Fruit fly (Drosophila melanogaster): ENCODE measurements around the gene Dd.

The Dd gene

dm6 chrX:21345036-21345500, 21.3 kb upstream of the Dd start, which contains the start of gene dod (continued):
- TF ChIP-seq schlank (tag; optimal IDR thresholded peaks at IDR 0.05) (no peak), CG30020 (tag; optimal IDR thresholded peaks at IDR 0.05) (peak; percentile 7), Eip74EF (GFP tag; optimal IDR thresholded peaks at IDR 0.05) (peak in 1 of 2 experiments; percentile 66), tin (GFP tag; optimal IDR thresholded peaks at IDR 0.05) (peak; percentile 44), B-H1 (GFP tag; IDR thresholded peaks at IDR 0.05) (no peak), Gug (GFP tag; IDR thresholded peaks at IDR 0.05) (peak; percentile 37; the same call in 1 of the 4 replicates), CG1024 (GFP tag; IDR thresholded peaks at IDR 0.05) (no peak), otp (GFP tag; IDR thresholded peaks at IDR 0.05) (peak; percentile 35; the same call in 2 of the 3 replicates), CG3847 (GFP tag; IDR thresholded peaks at IDR 0.05) (peak; percentile 72), zfh2 (GFP tag; optimal IDR thresholded peaks at IDR 0.05) (peak; percentile 44), CG14860 (GFP tag; IDR thresholded peaks at IDR 0.05; ENCODE audit: partially characterized antibody) (peak; percentile 62; the same call in 2 of the 3 replicates), CG7963 (GFP tag; IDR thresholded peaks at IDR 0.05; ENCODE audit: partially characterized antibody) (peak; percentile 34; the same call in 1 of the 3 replicates), hb (GFP tag; IDR thresholded peaks at IDR 0.05; ENCODE audit: partially characterized antibody) (peak; percentile 68), Dad (GFP tag; optimal IDR thresholded peaks at IDR 0.05) (peak; percentile 55), CG13424 (tag; optimal IDR thresholded peaks at IDR 0.05) (peak; percentile 43), lmd (GFP tag; IDR thresholded peaks at IDR 0.05) (peak; percentile 47; the same call in 1 of the 2 replicates), CG10431 (GFP tag; optimal IDR thresholded peaks at IDR 0.05) (no peak), Hr78 (GFP tag; optimal IDR thresholded peaks at IDR 0.05) (no peak), bigmax (GFP tag; optimal IDR thresholded peaks at IDR 0.05) (peak; percentile 55), caup (GFP tag; optimal IDR thresholded peaks at IDR 0.05; ENCODE audit: severe bottlenecking) (peak; percentile 24), Drgx (GFP tag; IDR thresholded peaks at IDR 0.05) (peak; percentile 60), sisA (GFP tag; IDR thresholded peaks at IDR 0.05) (peak; percentile 30; the same call in 1 of the 2 replicates), MTF-1 (GFP tag; optimal IDR thresholded peaks at IDR 0.05; ENCODE audit: borderline replicate concordance) (peak; percentile 17), nerfin-1 (tag; optimal IDR thresholded peaks at IDR 0.05) (peak; percentile 57), Hsf (GFP tag; optimal IDR thresholded peaks at IDR 0.05) (peak; percentile 30), Med (GFP tag) (peak; percentile 88), CG34376 (GFP tag; optimal IDR thresholded peaks at IDR 0.05) (peak; percentile 54), Ets97D (GFP tag; optimal IDR thresholded peaks at IDR 0.05) (peak; percentile 65), sens-2 (GFP tag; IDR thresholded peaks at IDR 0.05) (0 out of 2 replicates have a peak, but pooled peaks have one; percentile 13), Nf-YC (tag; optimal IDR thresholded peaks at IDR 0.05) (peak; percentile 38), CG5245 (GFP tag; optimal IDR thresholded peaks at IDR 0.05) (no peak), Sry-β (GFP tag; optimal IDR thresholded peaks at IDR 0.05) (no peak), PHDP (tag; optimal IDR thresholded peaks at IDR 0.05) (peak; percentile 65), CG1602 (GFP tag; optimal IDR thresholded peaks at IDR 0.05) (no peak), CG9215 (GFP tag; IDR thresholded peaks at IDR 0.05) (peak; percentile 30; the same call in 1 of the 2 replicates), chinmo (GFP tag; IDR thresholded peaks at IDR 0.05; ENCODE audit: partially characterized antibody) (peak; percentile 73; the same call in 1 of the 4 replicates), Max (GFP tag; optimal IDR thresholded peaks at IDR 0.05) (peak; percentile 58), Chrac-16 (GFP tag; optimal IDR thresholded peaks at IDR 0.05) (peak; percentile 55), CG15269 (tag; optimal IDR thresholded peaks at IDR 0.05) (no peak), CG1792 (GFP tag; optimal IDR thresholded peaks at IDR 0.05) (peak; percentile 25), row (GFP tag; IDR thresholded peaks at IDR 0.05) (peak; percentile 68), CG31388 (GFP tag; optimal IDR thresholded peaks at IDR 0.05) (no peak), nerfin-2 (GFP tag; IDR thresholded peaks at IDR 0.05; ENCODE audit: partially characterized antibody) (peak; percentile 70), CG4707 (GFP tag; optimal IDR thresholded peaks at IDR 0.05) (peak; percentile 2), Mrtf (GFP tag; IDR thresholded peaks at IDR 0.05) (no peak), cas (GFP tag; IDR thresholded peaks at IDR 0.05) (0 out of 2 replicates have a peak, but pooled peaks have one; percentile 42), HLH54F (GFP tag; optimal IDR thresholded peaks at IDR 0.05) (peak; percentile 35), pfk (GFP tag; optimal IDR thresholded peaks at IDR 0.05) (no peak), CG7372 (GFP tag; IDR thresholded peaks at IDR 0.05) (no peak)

All from whole organism, embryonic.